In the genomic region with DNA sequence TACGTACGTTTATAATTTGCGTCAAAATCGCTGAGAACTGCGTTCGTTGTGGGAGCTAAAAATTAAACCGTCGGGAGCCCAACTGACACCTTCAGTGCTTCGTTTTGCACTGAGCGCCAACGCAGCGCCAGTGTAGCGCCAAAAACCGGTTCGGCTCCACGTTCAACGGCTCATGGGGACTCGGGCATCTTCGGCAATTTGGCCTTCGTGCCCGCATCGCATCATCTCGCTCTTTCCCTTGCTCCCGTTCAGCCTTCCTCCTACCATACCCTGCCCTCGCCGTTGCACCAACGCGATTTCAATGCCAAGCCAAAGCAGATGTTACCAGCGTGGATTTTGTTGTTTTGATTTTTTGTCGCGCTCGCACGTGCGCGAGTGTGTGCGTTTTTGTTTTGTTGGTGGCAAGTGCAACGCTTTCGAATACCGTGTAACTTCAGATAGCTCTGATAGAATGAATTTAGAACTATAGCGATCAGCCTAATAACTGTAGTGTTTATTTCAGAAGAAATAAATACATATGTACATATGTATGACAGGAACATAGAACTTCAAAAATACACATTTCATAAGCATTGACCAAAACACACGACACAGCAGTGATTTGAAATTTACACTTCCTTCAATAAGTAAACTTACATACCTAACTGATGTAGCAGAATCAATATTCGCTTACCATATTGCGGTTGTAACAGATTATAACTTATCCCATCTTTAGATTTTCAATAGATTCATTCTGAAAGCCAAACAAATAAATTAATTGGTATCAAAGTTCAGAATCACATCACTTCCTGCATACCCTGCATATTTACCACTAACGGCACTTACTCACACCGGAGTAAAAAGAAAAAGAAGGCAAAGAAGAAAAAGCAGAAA, we compare ENCODE assay signal across 1 fruit fly cellular context.
TF ChIP-seq lines count a peak whose summit lies in the region.

Mnr (minus strand) TSS at position 133 of the 873 bp plus-strand sequence.

TF ChIP-seq in whole organism, embryonic, 481 proteins besides CTCF, POLR2A, EP300 and RAD21 (continued from another document and continues in another):
- TF ChIP-seq CG34422 (GFP tag; IDR thresholded peaks at IDR 0.05; lab: Robert Waterston, UW): no peak; the same call in 2 of the 3 replicates
- TF ChIP-seq NK7.1 (GFP tag; optimal IDR thresholded peaks at IDR 0.05; lab: Kevin White, UChicago): no peak
- TF ChIP-seq CG14050 (GFP tag; IDR thresholded peaks at IDR 0.05; lab: Robert Waterston, UW): no peak
- TF ChIP-seq CG15479 (GFP tag; optimal IDR thresholded peaks at IDR 0.05; lab: Kevin White, UChicago): no peak
- no peak for TF ChIP-seq CG12236 (GFP tag; optimal IDR thresholded peaks at IDR 0.05; lab: Kevin White, UChicago)
- no peak for TF ChIP-seq h (optimal IDR thresholded peaks at IDR 0.05; lab: Kevin White, UChicago)
- TF ChIP-seq maf-S (GFP tag; optimal IDR thresholded peaks at IDR 0.05; lab: Kevin White, UChicago): no peak
- TF ChIP-seq CG14441 (GFP tag; IDR thresholded peaks at IDR 0.05; lab: Robert Waterston, UW): 0 out of 2 replicates have a peak, but pooled peaks have one; percentile 25
- TF ChIP-seq CG32767 (GFP tag; IDR thresholded peaks at IDR 0.05; lab: Robert Waterston, UW): no peak
- TF ChIP-seq da (GFP tag; optimal IDR thresholded peaks at IDR 0.05; lab: Kevin White, UChicago): peak; percentile 62
- no peak for TF ChIP-seq NC2α (GFP tag; optimal IDR thresholded peaks at IDR 0.05; lab: Kevin White, UChicago)
- peak; percentile 5 for TF ChIP-seq jumu (GFP tag; optimal IDR thresholded peaks at IDR 0.05; lab: Kevin White, UChicago)
- TF ChIP-seq CG31441 (GFP tag; IDR thresholded peaks at IDR 0.05; lab: Robert Waterston, UW): no peak
- TF ChIP-seq pita (GFP tag; optimal IDR thresholded peaks at IDR 0.05; lab: Kevin White, UChicago): no peak
- TF ChIP-seq abd-A (tag; optimal IDR thresholded peaks at IDR 0.05; lab: Kevin White, UChicago): peak; percentile 72
- no peak for TF ChIP-seq danr (GFP tag; IDR thresholded peaks at IDR 0.05; lab: Robert Waterston, UW)
- TF ChIP-seq CG12942 (GFP tag; optimal IDR thresholded peaks at IDR 0.05; lab: Kevin White, UChicago): no peak
- no peak for TF ChIP-seq Bteb2 (GFP tag; optimal IDR thresholded peaks at IDR 0.05; lab: Kevin White, UChicago)
- TF ChIP-seq CG11093 (GFP tag; IDR thresholded peaks at IDR 0.05; lab: Robert Waterston, UW): no peak
- no peak for TF ChIP-seq CkIIα-i1 (GFP tag; IDR thresholded peaks at IDR 0.05; lab: Robert Waterston, UW)
- TF ChIP-seq CG9609 (GFP tag; optimal IDR thresholded peaks at IDR 0.05; lab: Kevin White, UChicago): no peak
- peak; percentile 63; the same call in 1 of the 3 replicates for TF ChIP-seq CG2199 (GFP tag; IDR thresholded peaks at IDR 0.05; lab: Robert Waterston, UW)
- no peak for TF ChIP-seq Dfd (GFP tag; optimal IDR thresholded peaks at IDR 0.05; lab: Kevin White, UChicago)
- no peak for TF ChIP-seq CG12155 (GFP tag; optimal IDR thresholded peaks at IDR 0.05; lab: Kevin White, UChicago)
- TF ChIP-seq Eip74EF (GFP tag; optimal IDR thresholded peaks at IDR 0.05; lab: Kevin White, UChicago): no peak
- TF ChIP-seq CG7987 (GFP tag; optimal IDR thresholded peaks at IDR 0.05; lab: Kevin White, UChicago): peak; percentile 22
- peak; percentile 71 for TF ChIP-seq CG1832 (GFP tag; optimal IDR thresholded peaks at IDR 0.05; lab: Kevin White, UChicago)
- TF ChIP-seq CG16863 (GFP tag; optimal IDR thresholded peaks at IDR 0.05; lab: Kevin White, UChicago): no peak
- peak; percentile 82 for TF ChIP-seq sens (GFP tag; lab: Kevin White, UChicago)
- TF ChIP-seq cg (GFP tag; optimal IDR thresholded peaks at IDR 0.05; lab: Kevin White, UChicago): peak; percentile 57
- TF ChIP-seq fd3F (GFP tag; optimal IDR thresholded peaks at IDR 0.05; lab: Kevin White, UChicago): no peak
- no peak for TF ChIP-seq dan (GFP tag; IDR thresholded peaks at IDR 0.05; lab: Robert Waterston, UW)
- TF ChIP-seq row (GFP tag; IDR thresholded peaks at IDR 0.05; lab: Robert Waterston, UW): no peak
- no peak for TF ChIP-seq Elba2 (GFP tag; optimal IDR thresholded peaks at IDR 0.05; lab: Kevin White, UChicago)
- no peak for TF ChIP-seq CG11247 (GFP tag; IDR thresholded peaks at IDR 0.05; lab: Robert Waterston, UW)
- TF ChIP-seq Abd-B (GFP tag; optimal IDR thresholded peaks at IDR 0.05; lab: Kevin White, UChicago): peak; percentile 15
- TF ChIP-seq CG1792 (GFP tag; optimal IDR thresholded peaks at IDR 0.05; lab: Kevin White, UChicago): no peak
- no peak for TF ChIP-seq pum (GFP tag; optimal IDR thresholded peaks at IDR 0.05; lab: Kevin White, UChicago)
- no peak for TF ChIP-seq ewg (GFP tag; optimal IDR thresholded peaks at IDR 0.05; lab: Kevin White, UChicago)
- TF ChIP-seq Hsf (GFP tag; optimal IDR thresholded peaks at IDR 0.05; lab: Kevin White, UChicago): no peak
- TF ChIP-seq nom (GFP tag; optimal IDR thresholded peaks at IDR 0.05; lab: Kevin White, UChicago): peak; percentile 62
- no peak for TF ChIP-seq CG1024 (GFP tag; IDR thresholded peaks at IDR 0.05; lab: Robert Waterston, UW)
- peak; percentile 3 for TF ChIP-seq grau (tag; optimal IDR thresholded peaks at IDR 0.05; lab: Kevin White, UChicago)
- TF ChIP-seq fd64A (GFP tag; optimal IDR thresholded peaks at IDR 0.05; lab: Kevin White, UChicago): no peak
- TF ChIP-seq btn (GFP tag; optimal IDR thresholded peaks at IDR 0.05; lab: Kevin White, UChicago): no peak
- TF ChIP-seq CG42726 (GFP tag; IDR thresholded peaks at IDR 0.05; lab: Robert Waterston, UW; ENCODE audit: partially characterized antibody): no peak
- TF ChIP-seq Opbp (GFP tag; IDR thresholded peaks at IDR 0.05; lab: Robert Waterston, UW; ENCODE audit: partially characterized antibody): 0 out of 3 replicates have a peak, but pooled peaks have one; percentile 44
- no peak for TF ChIP-seq sc (optimal IDR thresholded peaks at IDR 0.05; lab: Kevin White, UChicago)
- no peak for TF ChIP-seq sc (GFP tag; optimal IDR thresholded peaks at IDR 0.05; lab: Kevin White, UChicago)
- no peak for TF ChIP-seq scrt (GFP tag; optimal IDR thresholded peaks at IDR 0.05; lab: Kevin White, UChicago)
- no peak for TF ChIP-seq CG8281 (tag; optimal IDR thresholded peaks at IDR 0.05; lab: Kevin White, UChicago)
- TF ChIP-seq Nf-YC (tag; optimal IDR thresholded peaks at IDR 0.05; lab: Kevin White, UChicago): peak; percentile 22
- no peak; the same call in 1 of the 2 replicates for TF ChIP-seq ssp (GFP tag; IDR thresholded peaks at IDR 0.05; lab: Robert Waterston, UW)
- peak; percentile 98 for TF ChIP-seq crol (GFP tag; IDR thresholded peaks at IDR 0.05; lab: Robert Waterston, UW)
- no peak for TF ChIP-seq CG10462 (GFP tag; optimal IDR thresholded peaks at IDR 0.05; lab: Kevin White, UChicago)
- TF ChIP-seq ranshi (GFP tag; IDR thresholded peaks at IDR 0.05; lab: Robert Waterston, UW): 0 out of 2 replicates have a peak, but pooled peaks have one; percentile 5
- peak in 1 of 2 experiments; percentile 32 for TF ChIP-seq Trl (optimal IDR thresholded peaks at IDR 0.05; lab: Kevin White, UChicago)
- TF ChIP-seq Trl (GFP tag; optimal IDR thresholded peaks at IDR 0.05; lab: Kevin White, UChicago): no peak
- no peak for TF ChIP-seq Tbp (GFP tag; optimal IDR thresholded peaks at IDR 0.05; lab: Kevin White, UChicago)
- peak; percentile 24 for TF ChIP-seq CG15514 (GFP tag; optimal IDR thresholded peaks at IDR 0.05; lab: Kevin White, UChicago)
- TF ChIP-seq vvl (GFP tag; IDR thresholded peaks at IDR 0.05; lab: Robert Waterston, UW): no peak
- no peak for TF ChIP-seq CG4854 (GFP tag; optimal IDR thresholded peaks at IDR 0.05; lab: Kevin White, UChicago)
- TF ChIP-seq CG10209 (GFP tag; optimal IDR thresholded peaks at IDR 0.05; lab: Kevin White, UChicago): no peak
- TF ChIP-seq seq (GFP tag; IDR thresholded peaks at IDR 0.05; lab: Robert Waterston, UW): peak; percentile 36; the same call in 1 of the 2 replicates
- no peak for TF ChIP-seq unpg (GFP tag; optimal IDR thresholded peaks at IDR 0.05; lab: Kevin White, UChicago)
- no peak for TF ChIP-seq odd (GFP tag; optimal IDR thresholded peaks at IDR 0.05; lab: Kevin White, UChicago)
- TF ChIP-seq knrl (GFP tag; IDR thresholded peaks at IDR 0.05; lab: Robert Waterston, UW; ENCODE audit: partially characterized antibody): 0 out of 3 replicates have a peak, but pooled peaks have one; percentile 30
- no peak for TF ChIP-seq Oli (tag; optimal IDR thresholded peaks at IDR 0.05; lab: Kevin White, UChicago)
- TF ChIP-seq pros (GFP tag; optimal IDR thresholded peaks at IDR 0.05; lab: Kevin White, UChicago): peak; percentile 49
- no peak for TF ChIP-seq CG13123 (GFP tag; optimal IDR thresholded peaks at IDR 0.05; lab: Kevin White, UChicago)
- no peak for TF ChIP-seq H2.0 (GFP tag; IDR thresholded peaks at IDR 0.05; lab: Robert Waterston, UW)
- TF ChIP-seq zfh1 (GFP tag; IDR thresholded peaks at IDR 0.05; lab: Robert Waterston, UW): no peak
- peak; percentile 76 for TF ChIP-seq D19B (GFP tag; optimal IDR thresholded peaks at IDR 0.05; lab: Kevin White, UChicago)
- no peak for TF ChIP-seq D19A (tag; optimal IDR thresholded peaks at IDR 0.05; lab: Kevin White, UChicago)
- no peak for TF ChIP-seq en (GFP tag; optimal IDR thresholded peaks at IDR 0.05; lab: Kevin White, UChicago)
- no peak for TF ChIP-seq BtbVII (GFP tag; optimal IDR thresholded peaks at IDR 0.05; lab: Kevin White, UChicago)
- TF ChIP-seq chif (GFP tag; optimal IDR thresholded peaks at IDR 0.05; lab: Kevin White, UChicago): no peak
- no peak for TF ChIP-seq CG4404 (GFP tag; IDR thresholded peaks at IDR 0.05; lab: Robert Waterston, UW)
- TF ChIP-seq gcm (GFP tag; optimal IDR thresholded peaks at IDR 0.05; lab: Kevin White, UChicago): peak; percentile 12
- 0 out of 2 replicates have a peak, but pooled peaks have one; percentile 20 for TF ChIP-seq Rfx (GFP tag; IDR thresholded peaks at IDR 0.05; lab: Robert Waterston, UW)
- no peak for TF ChIP-seq dpn (GFP tag; optimal IDR thresholded peaks at IDR 0.05; lab: Kevin White, UChicago)
- TF ChIP-seq tna (GFP tag; IDR thresholded peaks at IDR 0.05; lab: Robert Waterston, UW; ENCODE audit: partially characterized antibody): peak; percentile 58; the same call in 1 of the 2 replicates
- TF ChIP-seq her (GFP tag; optimal IDR thresholded peaks at IDR 0.05; lab: Kevin White, UChicago): no peak
- TF ChIP-seq CG3847 (GFP tag; IDR thresholded peaks at IDR 0.05; lab: Robert Waterston, UW): no peak
- no peak for TF ChIP-seq CG8924 (tag; optimal IDR thresholded peaks at IDR 0.05; lab: Kevin White, UChicago)
- TF ChIP-seq Lim3 (GFP tag; IDR thresholded peaks at IDR 0.05; lab: Robert Waterston, UW): no peak
- TF ChIP-seq klu (GFP tag; IDR thresholded peaks at IDR 0.05; lab: Robert Waterston, UW): no peak
- TF ChIP-seq sug (tag; optimal IDR thresholded peaks at IDR 0.05; lab: Kevin White, UChicago): peak; percentile 42
- TF ChIP-seq Sox102F (GFP tag; optimal IDR thresholded peaks at IDR 0.05; lab: Kevin White, UChicago): no peak
- TF ChIP-seq sisA (GFP tag; IDR thresholded peaks at IDR 0.05; lab: Robert Waterston, UW): no peak
- TF ChIP-seq CG43689 (GFP tag; IDR thresholded peaks at IDR 0.05; lab: Robert Waterston, UW): no peak
- no peak for TF ChIP-seq CG10366 (GFP tag; IDR thresholded peaks at IDR 0.05; lab: Robert Waterston, UW)
- no peak for TF ChIP-seq CG4820 (GFP tag; optimal IDR thresholded peaks at IDR 0.05; lab: Kevin White, UChicago)
- no peak for TF ChIP-seq pan (optimal IDR thresholded peaks at IDR 0.05; lab: Kevin White, UChicago)
- TF ChIP-seq pan (GFP tag; optimal IDR thresholded peaks at IDR 0.05 in 1 of 2, IDR thresholded peaks at IDR 0.05 in 1 of 2): peak in 1 of 2 experiments; percentile 56
- TF ChIP-seq sens-2 (GFP tag; IDR thresholded peaks at IDR 0.05; lab: Robert Waterston, UW): no peak
- no peak for TF ChIP-seq hbn (GFP tag; IDR thresholded peaks at IDR 0.05; lab: Robert Waterston, UW; ENCODE audit: partially characterized antibody)
- TF ChIP-seq Side (GFP tag; optimal IDR thresholded peaks at IDR 0.05; lab: Kevin White, UChicago): no peak
- peak; percentile 48; the same call in 1 of the 2 replicates for TF ChIP-seq CG32532 (GFP tag; IDR thresholded peaks at IDR 0.05; lab: Robert Waterston, UW)
- TF ChIP-seq wor (GFP tag; IDR thresholded peaks at IDR 0.05; lab: Robert Waterston, UW): no peak
- no peak; the same call in 1 of the 2 replicates for TF ChIP-seq CG9215 (GFP tag; IDR thresholded peaks at IDR 0.05; lab: Robert Waterston, UW)
- peak; percentile 96 for TF ChIP-seq CG12769 (tag; optimal IDR thresholded peaks at IDR 0.05; lab: Kevin White, UChicago)
- TF ChIP-seq CG14014 (GFP tag; IDR thresholded peaks at IDR 0.05; lab: Robert Waterston, UW): no peak
- no peak for TF ChIP-seq CG3838 (GFP tag; optimal IDR thresholded peaks at IDR 0.05; lab: Kevin White, UChicago)
- TF ChIP-seq NfI (GFP tag; optimal IDR thresholded peaks at IDR 0.05; lab: Kevin White, UChicago): no peak
- TF ChIP-seq gro (GFP tag; optimal IDR thresholded peaks at IDR 0.05; lab: Kevin White, UChicago): no peak
- no peak for TF ChIP-seq CG9817 (tag; optimal IDR thresholded peaks at IDR 0.05; lab: Kevin White, UChicago)
- TF ChIP-seq pnt (GFP tag; optimal IDR thresholded peaks at IDR 0.05; lab: Kevin White, UChicago): no peak
- TF ChIP-seq run (tag; optimal IDR thresholded peaks at IDR 0.05; lab: Kevin White, UChicago): no peak
- TF ChIP-seq Spps (tag; optimal IDR thresholded peaks at IDR 0.05; lab: Kevin White, UChicago): no peak
- TF ChIP-seq CG3995 (GFP tag; optimal IDR thresholded peaks at IDR 0.05; lab: Kevin White, UChicago): no peak
- no peak for TF ChIP-seq CG9727 (GFP tag; optimal IDR thresholded peaks at IDR 0.05; lab: Kevin White, UChicago)
- no peak for TF ChIP-seq sna (GFP tag; IDR thresholded peaks at IDR 0.05; lab: Robert Waterston, UW; ENCODE audit: partially characterized antibody)
- no peak for TF ChIP-seq CG10959 (GFP tag; IDR thresholded peaks at IDR 0.05; lab: Robert Waterston, UW)
- TF ChIP-seq B-H1 (GFP tag; IDR thresholded peaks at IDR 0.05; lab: Robert Waterston, UW): no peak
- no peak for TF ChIP-seq CG5953 (GFP tag; IDR thresholded peaks at IDR 0.05; lab: Robert Waterston, UW)
- 0 out of 3 replicates have a peak, but pooled peaks have one; percentile 2 for TF ChIP-seq dysf (GFP tag; IDR thresholded peaks at IDR 0.05; lab: Robert Waterston, UW)
- peak; percentile 2 for TF ChIP-seq nmo (GFP tag; optimal IDR thresholded peaks at IDR 0.05; lab: Kevin White, UChicago)
- no peak for TF ChIP-seq sqz (GFP tag; optimal IDR thresholded peaks at IDR 0.05; lab: Kevin White, UChicago)
- TF ChIP-seq CG18476 (GFP tag; optimal IDR thresholded peaks at IDR 0.05; lab: Kevin White, UChicago): no peak
- no peak for TF ChIP-seq tin (GFP tag; optimal IDR thresholded peaks at IDR 0.05; lab: Kevin White, UChicago)
- no peak for TF ChIP-seq emc (GFP tag; optimal IDR thresholded peaks at IDR 0.05; lab: Kevin White, UChicago)
- no peak for TF ChIP-seq kay (GFP tag; optimal IDR thresholded peaks at IDR 0.05; lab: Kevin White, UChicago)
- no peak for TF ChIP-seq ken (GFP tag; IDR thresholded peaks at IDR 0.05; lab: Robert Waterston, UW)
